Worm (Caenorhabditis elegans): ENCODE data around the gene daf-37.

The daf-37 gene

ce11 chrII:6230116-6230515, 22.1 kb upstream of the daf-37 start:
- TF ChIP-seq lsy-2 (tag; optimal IDR thresholded peaks at IDR 0.05): no peak
- TF ChIP-seq snpc-4 (tag; optimal IDR thresholded peaks at IDR 0.05): no peak
- TF ChIP-seq lin-13 (tag; optimal IDR thresholded peaks at IDR 0.05): no peak
- no peak for TF ChIP-seq flh-1 (GFP tag; optimal IDR thresholded peaks at IDR 0.05)
- TF ChIP-seq M03D4.4 (tag; optimal IDR thresholded peaks at IDR 0.05): no peak
- TF ChIP-seq unc-120 (tag; optimal IDR thresholded peaks at IDR 0.05; ENCODE audit: poor library complexity, severe bottlenecking): no peak
- no peak for TF ChIP-seq mls-2 (tag; optimal IDR thresholded peaks at IDR 0.05)
- no peak for TF ChIP-seq blmp-1 (tag; optimal IDR thresholded peaks at IDR 0.05)
- TF ChIP-seq nhr-2 (tag; optimal IDR thresholded peaks at IDR 0.05): no peak
- no peak for TF ChIP-seq elt-1 (tag; optimal IDR thresholded peaks at IDR 0.05; ENCODE audit: borderline replicate concordance, insufficient read depth)
- TF ChIP-seq sptf-1 (tag; optimal IDR thresholded peaks at IDR 0.05): no peak

DNA sequence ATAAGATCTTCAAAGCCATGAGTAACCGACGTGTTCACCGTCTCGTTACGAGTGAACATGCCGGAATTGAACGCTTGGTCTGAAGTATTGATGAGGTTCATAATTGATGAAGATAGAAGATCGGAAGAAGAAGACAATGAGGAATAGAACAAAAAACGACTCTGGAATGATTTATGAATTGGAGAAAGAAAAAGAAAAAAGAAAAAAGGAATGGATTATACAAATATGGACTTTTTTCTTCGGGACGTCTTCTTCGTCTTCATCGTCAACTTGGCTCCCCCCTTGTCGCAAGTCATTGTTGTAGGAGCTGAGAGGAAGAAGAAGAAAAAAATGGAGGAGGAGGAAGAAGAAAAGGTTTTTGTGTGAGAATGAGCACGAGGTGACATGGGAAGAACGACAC, 19.0 kb upstream of the daf-37 start, which contains the start of gene srsy-2:
TSS of gene srsy-2 (minus strand) at position 101 of the 400 bp plus-strand sequence.
- TF ChIP-seq blmp-1 (tag; optimal IDR thresholded peaks at IDR 0.05): no peak
- no peak for TF ChIP-seq nhr-12 (tag; optimal IDR thresholded peaks at IDR 0.05)
- no peak for TF ChIP-seq snpc-4 (tag; optimal IDR thresholded peaks at IDR 0.05)
- no peak for TF ChIP-seq lin-32 (GFP tag; optimal IDR thresholded peaks at IDR 0.05)
- TF ChIP-seq ham-2 (GFP tag; optimal IDR thresholded peaks at IDR 0.05): no peak
- no peak for TF ChIP-seq mep-1 (tag; optimal IDR thresholded peaks at IDR 0.05)
- no peak for TF ChIP-seq mls-2 (tag; optimal IDR thresholded peaks at IDR 0.05)
- no peak for TF ChIP-seq sptf-1 (tag; optimal IDR thresholded peaks at IDR 0.05)
- no peak for TF ChIP-seq ces-1 (GFP tag; optimal IDR thresholded peaks at IDR 0.05)
- TF ChIP-seq unc-120 (tag; optimal IDR thresholded peaks at IDR 0.05; ENCODE audit: poor library complexity, severe bottlenecking): no peak
- TF ChIP-seq pha-4 (tag; optimal IDR thresholded peaks at IDR 0.05): no peak
- TF ChIP-seq ceh-39 (tag; optimal IDR thresholded peaks at IDR 0.05): no peak
- TF ChIP-seq unc-62 (GFP tag; optimal IDR thresholded peaks at IDR 0.05): no peak
- TF ChIP-seq ceh-83 (GFP tag; optimal IDR thresholded peaks at IDR 0.05): no peak
- no peak for TF ChIP-seq flh-1 (GFP tag; optimal IDR thresholded peaks at IDR 0.05)
- no peak for TF ChIP-seq sem-2 (GFP tag; optimal IDR thresholded peaks at IDR 0.05)
- TF ChIP-seq unc-39 (tag; optimal IDR thresholded peaks at IDR 0.05): no peak
- no peak for TF ChIP-seq ceh-43 (GFP tag; optimal IDR thresholded peaks at IDR 0.05)

DNA sequence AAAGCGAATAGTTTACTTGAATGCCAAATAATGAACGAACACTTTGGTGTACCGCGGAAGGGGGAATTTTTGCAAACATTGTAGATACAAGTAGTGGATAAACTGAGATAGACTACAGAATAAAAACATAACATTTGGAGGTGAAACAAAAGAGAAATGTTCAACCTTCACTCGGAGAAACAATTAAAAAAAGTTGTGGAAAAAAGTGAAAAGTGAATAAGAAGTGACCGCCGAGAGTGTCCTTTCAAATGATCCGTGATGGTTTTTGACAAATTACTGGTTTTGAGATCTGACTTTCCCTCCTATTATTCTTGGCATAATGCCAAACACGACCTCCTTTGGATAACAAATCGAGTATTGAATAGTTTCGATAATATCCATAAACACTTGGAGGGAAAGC, 15.7 kb upstream of the daf-37 start:
- no peak for TF ChIP-seq hlh-1 (tag; optimal IDR thresholded peaks at IDR 0.05)
- TF ChIP-seq tbx-8 (GFP tag; optimal IDR thresholded peaks at IDR 0.05): no peak

- TF ChIP-seq elt-1 (tag; optimal IDR thresholded peaks at IDR 0.05; ENCODE audit: borderline replicate concordance, insufficient read depth): no peak
- no peak for TF ChIP-seq sem-2 (GFP tag; optimal IDR thresholded peaks at IDR 0.05)
- no peak for TF ChIP-seq ceh-83 (GFP tag; optimal IDR thresholded peaks at IDR 0.05)
- no peak for TF ChIP-seq unc-39 (tag; optimal IDR thresholded peaks at IDR 0.05)
- no peak for TF ChIP-seq nhr-28 (tag; optimal IDR thresholded peaks at IDR 0.05)
- no peak for TF ChIP-seq elt-3 (tag; optimal IDR thresholded peaks at IDR 0.05)
- no peak for TF ChIP-seq ztf-11 (tag; optimal IDR thresholded peaks at IDR 0.05)
Measured at ce11 chrII:6222558-6222957, 14.5 kb upstream of the daf-37 start, which contains the start of gene C30B5.6. Gene C30B5.6 (minus strand): TSS chrII:6222658.

- TF ChIP-seq ztf-11 (tag; optimal IDR thresholded peaks at IDR 0.05): no peak
- TF ChIP-seq nhr-2 (tag; optimal IDR thresholded peaks at IDR 0.05): no peak
- TF ChIP-seq zip-8 (tag; optimal IDR thresholded peaks at IDR 0.05): no peak
- TF ChIP-seq mab-5 (tag; optimal IDR thresholded peaks at IDR 0.05): no peak
- no peak for TF ChIP-seq unc-39 (tag; optimal IDR thresholded peaks at IDR 0.05)
- TF ChIP-seq elt-3 (tag; optimal IDR thresholded peaks at IDR 0.05): no peak
- no peak for TF ChIP-seq nhr-237 (tag; optimal IDR thresholded peaks at IDR 0.05)
- no peak for TF ChIP-seq nhr-76 (tag; optimal IDR thresholded peaks at IDR 0.05)
- no peak for TF ChIP-seq nhr-28 (tag; optimal IDR thresholded peaks at IDR 0.05)
- no peak for TF ChIP-seq unc-62 (GFP tag; optimal IDR thresholded peaks at IDR 0.05)
- TF ChIP-seq ham-2 (GFP tag; optimal IDR thresholded peaks at IDR 0.05): no peak
- no peak for TF ChIP-seq ceh-43 (GFP tag; optimal IDR thresholded peaks at IDR 0.05)
- TF ChIP-seq lin-13 (tag; optimal IDR thresholded peaks at IDR 0.05): no peak
- no peak for TF ChIP-seq nhr-12 (tag; optimal IDR thresholded peaks at IDR 0.05)
- TF ChIP-seq M03D4.4 (tag; optimal IDR thresholded peaks at IDR 0.05): no peak
- TF ChIP-seq drap-1 (GFP tag; optimal IDR thresholded peaks at IDR 0.05): no peak
- no peak for TF ChIP-seq sem-2 (GFP tag; optimal IDR thresholded peaks at IDR 0.05)
- no peak for TF ChIP-seq mep-1 (tag; optimal IDR thresholded peaks at IDR 0.05)
- no peak for TF ChIP-seq sptf-1 (tag; optimal IDR thresholded peaks at IDR 0.05)
- no peak for TF ChIP-seq tbx-8 (GFP tag; optimal IDR thresholded peaks at IDR 0.05)
Measured at ce11 chrII:6221470-6221869, 13.5 kb upstream of the daf-37 start.

Measured in whole organism, mixed stage, embryonic.